Worm (Caenorhabditis elegans) whole organism, midembryonic: ENCODE results near the gene T19C3.7.

Experiments used
- flt-1 ChIP-seq: fragments of 200-800 bp; sonication (Bioruptor generic); IDR thresholded peaks from 2 replicates; pipeline ENCODE4 v1.3.6; 2022; ENCODE audit warnings: missing genetic modification characterization, missing compliant biosample characterization
- med-1 ChIP-seq: sonication (generic microtip); optimal IDR thresholded peaks from 2 replicates; lab custom pipeline; 2017; ENCODE audit warnings: missing genetic modification characterization, mild to moderate bottlenecking, missing compliant biosample characterization, antibody characterized with exemption, missing genetic modification reagents; ENCODE audit not compliant: insufficient read depth
- ref-1 ChIP-seq: fragments of 200-800 bp; sonication (Bioruptor generic); conservative IDR thresholded peaks from 2 replicates; pipeline ENCODE4 v1.3.6; 2022; ENCODE audit warnings: missing genetic modification reagents, missing genetic modification characterization, missing compliant biosample characterization
- tab-1 ChIP-seq: fragments of 200-800 bp; sonication (Bioruptor generic); IDR thresholded peaks from 2 replicates; pipeline ENCODE4 v1.3.6; 2022; ENCODE audit warnings: missing genetic modification characterization, missing compliant biosample characterization
- ztf-23 ChIP-seq: fragments of 200-800 bp; sonication (Bioruptor generic); IDR thresholded peaks from 2 replicates; pipeline ENCODE4 v1.3.6; 2022; ENCODE audit warnings: missing genetic modification reagents, missing genetic modification characterization, missing compliant biosample characterization
- ztf-29 ChIP-seq: fragments of 200-800 bp; sonication (Bioruptor generic); IDR thresholded peaks from 2 replicates; pipeline ENCODE4 v1.3.6; 2022; ENCODE audit warnings: missing genetic modification reagents, missing genetic modification characterization, missing compliant biosample characterization

ce11 chrIII:654365-654764 is 18.4 kb upstream of the T19C3.7 start:
- TF ChIP-seq ztf-23: no peak
- no peak for TF ChIP-seq ztf-29 (GFP tag; lab: Robert Waterston, UW)
- TF ChIP-seq med-1 (GFP tag; lab: Kevin White, UChicago): no peak
- no peak for TF ChIP-seq flt-1
- TF ChIP-seq tab-1: no peak
- TF ChIP-seq ref-1: no peak
